Worm (Caenorhabditis elegans) whole organism, L2 larva: ENCODE measurements around the gene chil-1.

Experiments
- R02D3.7 ChIP-seq: fragments of 150-350 bp; optimal IDR thresholded peaks from 2 replicates; lab custom pipeline; 2014; ENCODE audit warnings: missing biosample characterization, missing genetic modification characterization
- Y55F3AM.14 ChIP-seq: fragments of 200-800 bp; sonication (Bioruptor generic); optimal IDR thresholded peaks from 2 replicates; lab custom pipeline; 2018; ENCODE audit warnings: mild to moderate bottlenecking, missing genetic modification characterization, missing compliant biosample characterization
- ZK546.5 ChIP-seq: sonication (generic microtip); optimal IDR thresholded peaks from 2 replicates; lab custom pipeline; 2017; ENCODE audit warnings: missing biosample characterization, missing genetic modification characterization
- alr-1 ChIP-seq: fragments of 150-350 bp; optimal IDR thresholded peaks from 2 replicates; lab custom pipeline; 2014; ENCODE audit warnings: missing biosample characterization, missing genetic modification characterization
- ama-1 ChIP-seq: fragments of 150-350 bp; optimal IDR thresholded peaks from 2 replicates; lab custom pipeline; 2018; ENCODE audit warnings: inconsistent platforms
- blmp-1 ChIP-seq: sonication (generic microtip); optimal IDR thresholded peaks from 2 replicates; lab custom pipeline; 2017; ENCODE audit warnings: missing genetic modification characterization, mild to moderate bottlenecking, missing compliant biosample characterization, antibody characterized with exemption, moderate library complexity; ENCODE audit not compliant: insufficient read depth
- ceh-82 ChIP-seq: fragments of 150-350 bp; optimal IDR thresholded peaks from 2 replicates; lab custom pipeline; 2014; ENCODE audit warnings: missing biosample characterization, missing genetic modification characterization
- crh-2 ChIP-seq: sonication (generic microtip); optimal IDR thresholded peaks from 2 replicates; lab custom pipeline; 2017; ENCODE audit warnings: missing biosample characterization, missing genetic modification characterization
- dmd-4 ChIP-seq: sonication (generic microtip); optimal IDR thresholded peaks from 2 replicates; lab custom pipeline; 2017; ENCODE audit warnings: missing biosample characterization, missing genetic modification characterization
- egl-27 ChIP-seq: sonication (generic microtip); optimal IDR thresholded peaks from 3 replicates; lab custom pipeline; 2017; ENCODE audit warnings: missing biosample characterization, missing genetic modification reagents, missing genetic modification characterization
- fos-1 ChIP-seq: fragments of 150-350 bp; optimal IDR thresholded peaks from 2 replicates; lab custom pipeline; 2014; ENCODE audit warnings: missing biosample characterization, missing genetic modification characterization
- gmeb-1 ChIP-seq: fragments of 150-350 bp; optimal IDR thresholded peaks from 2 replicates; lab custom pipeline; 2014; ENCODE audit warnings: missing biosample characterization, missing genetic modification characterization
- lin-11 ChIP-seq: fragments of 150-350 bp; sonication (generic microtip); optimal IDR thresholded peaks from 2 replicates; lab custom pipeline; 2014; ENCODE audit warnings: missing biosample characterization, missing genetic modification characterization, inconsistent platforms, mixed read lengths
- lin-39 ChIP-seq: fragments of 150-350 bp; optimal IDR thresholded peaks from 2 replicates; lab custom pipeline; 2014; ENCODE audit warnings: missing biosample characterization, missing genetic modification reagents, missing genetic modification characterization
- lsy-2 ChIP-seq, 2 experiments: fragments of 150-350 bp in 1 of 2; sonication (generic microtip) in 1 of 2; optimal IDR thresholded peaks; 2 replicates each; lab custom pipeline; 2014 to 2017; ENCODE audit warnings: missing biosample characterization in 2 of 2, missing genetic modification characterization in 2 of 2
- mab-5 ChIP-seq: fragments of 150-350 bp; optimal IDR thresholded peaks from 2 replicates; lab custom pipeline; 2014; ENCODE audit warnings: missing biosample characterization, missing genetic modification characterization
- mbf-1 ChIP-seq: sonication (generic microtip); optimal IDR thresholded peaks from 2 replicates; lab custom pipeline; 2017; ENCODE audit warnings: missing biosample characterization, missing genetic modification characterization
- nhr-11 ChIP-seq: fragments of 150-350 bp; optimal IDR thresholded peaks from 2 replicates; lab custom pipeline; 2014; ENCODE audit warnings: missing biosample characterization, missing genetic modification characterization
- nhr-12 ChIP-seq: fragments of 150-350 bp; optimal IDR thresholded peaks from 2 replicates; lab custom pipeline; 2014; ENCODE audit warnings: missing biosample characterization, missing genetic modification characterization
- nhr-129 ChIP-seq: fragments of 150-350 bp; optimal IDR thresholded peaks from 2 replicates; lab custom pipeline; 2014; ENCODE audit warnings: missing biosample characterization, missing genetic modification characterization
- nhr-21 ChIP-seq: fragments of 150-350 bp; optimal IDR thresholded peaks from 2 replicates; lab custom pipeline; 2014; ENCODE audit warnings: missing biosample characterization, missing genetic modification characterization
- nhr-23 ChIP-seq: fragments of 150-350 bp; optimal IDR thresholded peaks from 2 replicates; lab custom pipeline; 2014; ENCODE audit warnings: missing biosample characterization, missing genetic modification reagents, missing genetic modification characterization
- nhr-237 ChIP-seq: fragments of 150-350 bp; optimal IDR thresholded peaks from 2 replicates; lab custom pipeline; 2014; ENCODE audit warnings: missing biosample characterization, missing genetic modification characterization
- nhr-25 ChIP-seq: fragments of 150-350 bp; sonication (generic microtip); optimal IDR thresholded peaks from 3 replicates; lab custom pipeline; 2014; ENCODE audit warnings: missing biosample characterization, missing genetic modification characterization
- nhr-6 ChIP-seq: fragments of 150-350 bp; optimal IDR thresholded peaks from 2 replicates; lab custom pipeline; 2014; ENCODE audit warnings: missing biosample characterization, missing genetic modification characterization
- peb-1 ChIP-seq: fragments of 150-350 bp; optimal IDR thresholded peaks from 2 replicates; lab custom pipeline; 2014; ENCODE audit warnings: missing biosample characterization, missing genetic modification characterization
- sem-4 ChIP-seq: fragments of 150-350 bp; optimal IDR thresholded peaks from 2 replicates; lab custom pipeline; 2014; ENCODE audit warnings: missing biosample characterization, missing genetic modification reagents, missing genetic modification characterization
- sma-3 ChIP-seq: sonication (generic microtip); optimal IDR thresholded peaks from 2 replicates; lab custom pipeline; 2016; ENCODE audit warnings: missing genetic modification reagents, missing genetic modification characterization, missing compliant biosample characterization
- sma-9 ChIP-seq, 2 experiments: fragments of 150-350 bp in 1 of 2; sonication (generic microtip) in 1 of 2; optimal IDR thresholded peaks; 2 replicates each; lab custom pipeline; 2014 to 2016; ENCODE audit warnings: missing genetic modification characterization in 2 of 2, mild to moderate bottlenecking in 1 of 2, missing biosample characterization in 1 of 2, missing compliant biosample characterization in 1 of 2, missing genetic modification reagents in 1 of 2, moderate library complexity in 1 of 2
- snpc-4 ChIP-seq: fragments of 150-350 bp; optimal IDR thresholded peaks from 2 replicates; lab custom pipeline; 2014; ENCODE audit warnings: missing biosample characterization, missing genetic modification characterization
- unc-39 ChIP-seq: fragments of 150-350 bp; optimal IDR thresholded peaks from 2 replicates; lab custom pipeline; 2014; ENCODE audit warnings: missing biosample characterization, missing genetic modification characterization
- unc-62 ChIP-seq: fragments of 150-350 bp; optimal IDR thresholded peaks from 2 replicates; lab custom pipeline; 2014; ENCODE audit warnings: missing biosample characterization, missing genetic modification reagents, missing genetic modification characterization
- zag-1 ChIP-seq: fragments of 150-350 bp; optimal IDR thresholded peaks from 2 replicates; lab custom pipeline; 2014; ENCODE audit warnings: missing biosample characterization, missing genetic modification characterization
- ztf-11 ChIP-seq: sonication (generic microtip); optimal IDR thresholded peaks from 2 replicates; lab custom pipeline; 2017; ENCODE audit warnings: missing biosample characterization, missing genetic modification characterization
- ztf-4 ChIP-seq: fragments of 150-350 bp; optimal IDR thresholded peaks from 2 replicates; lab custom pipeline; 2014; ENCODE audit warnings: missing biosample characterization, missing genetic modification characterization

chil-1 gene

ce11 chrII:9840313-9840712 is 26.0 kb downstream of the chil-1 start, which contains the start of gene ZK938.11:
Gene ZK938.11, minus strand, starts transcription at chrII:9840413.
- no peak for TF ChIP-seq nhr-21 (tag; lab: Kevin White, UChicago)
- TF ChIP-seq nhr-11 = no peak
- no peak for TF ChIP-seq crh-2 (tag; lab: Kevin White, UChicago)
- no peak for TF ChIP-seq nhr-23
- no peak for TF ChIP-seq egl-27 (tag; lab: Kevin White, UChicago)
- TF ChIP-seq ztf-4 = no peak
- TF ChIP-seq ceh-82 (tag; lab: Kevin White, UChicago) = no peak
- no peak for TF ChIP-seq fos-1 (tag; lab: Kevin White, UChicago)
- no peak for TF ChIP-seq nhr-12
- TF ChIP-seq lsy-2 (tag; optimal IDR thresholded peaks at IDR 0.05; lab: Kevin White, UChicago) = no peak
- TF ChIP-seq mab-5 (tag; lab: Kevin White, UChicago) = no peak
- TF ChIP-seq ZK546.5 = no peak
- TF ChIP-seq ama-1 (lab: Kevin White, UChicago) = no peak
- no peak for TF ChIP-seq alr-1 (tag; lab: Kevin White, UChicago)
- TF ChIP-seq Y55F3AM.14 (GFP tag; lab: Kevin White, UChicago) = no peak
- no peak for TF ChIP-seq sma-3 (GFP tag; lab: Kevin White, UChicago)
- TF ChIP-seq snpc-4 (tag; lab: Kevin White, UChicago) = no peak
- no peak for TF ChIP-seq nhr-6
- TF ChIP-seq peb-1 = no peak
- no peak for TF ChIP-seq nhr-129

ce11 chrII:9838260-9838935 is 27.9 kb downstream of the chil-1 start, which contains the start of gene arrd-4:
Gene arrd-4, minus strand, starts transcription at chrII:9838310.
- TF ChIP-seq mab-5 (tag; lab: Kevin White, UChicago) (no peak), lin-11 (tag; lab: Kevin White, UChicago) (peak; percentile 6), nhr-25 (no peak)

- TF ChIP-seq mab-5 (tag; lab: Kevin White, UChicago) (no peak), R02D3.7 (tag; lab: Kevin White, UChicago) (no peak), lin-11 (tag; lab: Kevin White, UChicago) (no peak), unc-62 (GFP tag; lab: Kevin White, UChicago) (no peak), crh-2 (tag; lab: Kevin White, UChicago) (no peak), nhr-237 (no peak), sem-4 (no peak), lin-39 (tag; lab: Kevin White, UChicago) (no peak), mbf-1 (tag; lab: Kevin White, UChicago) (no peak), sma-3 (GFP tag; lab: Kevin White, UChicago) (no peak), blmp-1 (tag; lab: Kevin White, UChicago) (no peak), sma-9 (GFP tag; optimal IDR thresholded peaks at IDR 0.05; lab: Kevin White, UChicago) (no peak), sma-9 (tag; optimal IDR thresholded peaks at IDR 0.05; lab: Kevin White, UChicago) (no peak)
Measured at ce11 chrII:9835958-9836357, 30.3 kb downstream of the chil-1 start.

- TF ChIP-seq lin-39 (tag; lab: Kevin White, UChicago) (no peak), ZK546.5 (no peak), ztf-11 (tag; lab: Kevin White, UChicago) (no peak), egl-27 (tag; lab: Kevin White, UChicago) (no peak), sma-9 (GFP tag; optimal IDR thresholded peaks at IDR 0.05; lab: Kevin White, UChicago) (no peak), sma-9 (tag; optimal IDR thresholded peaks at IDR 0.05; lab: Kevin White, UChicago) (no peak), dmd-4 (tag; lab: Kevin White, UChicago) (no peak), mab-5 (tag; lab: Kevin White, UChicago) (no peak), lsy-2 (tag; optimal IDR thresholded peaks at IDR 0.05; lab: Kevin White, UChicago) (no peak), sem-4 (no peak), nhr-237 (no peak), unc-39 (tag; lab: Kevin White, UChicago) (no peak), snpc-4 (tag; lab: Kevin White, UChicago) (no peak), lin-11 (tag; lab: Kevin White, UChicago) (no peak), ztf-4 (no peak), mbf-1 (tag; lab: Kevin White, UChicago) (no peak), zag-1 (tag; lab: Kevin White, UChicago) (no peak), ama-1 (lab: Kevin White, UChicago) (no peak), gmeb-1 (tag; lab: Kevin White, UChicago) (no peak)
- TF ChIP-seq, all 48 proteins: peak for 0
Measured at ce11 chrII:9834921-9835320, 31.4 kb downstream of the chil-1 start, which contains the start of gene arrd-5. Gene arrd-5, plus strand, starts transcription at chrII:9835221.
